Worm (Caenorhabditis elegans) whole organism, young adult: ENCODE results near the gene mrpl-28.

ENCODE experiments used
- B0336.3 ChIP-seq: fragments of 200-800 bp; sonication (Bioruptor generic); IDR thresholded peaks from 2 replicates; pipeline ENCODE4 v1.3.6; 2022; ENCODE audit warnings: missing genetic modification characterization, missing compliant biosample characterization
- C06A6.2 ChIP-seq: fragments of 200-800 bp; sonication (Bioruptor generic); conservative IDR thresholded peaks from 2 replicates; pipeline ENCODE4 v1.3.6; 2022; ENCODE audit warnings: missing genetic modification characterization, missing compliant biosample characterization
- F10E7.11 ChIP-seq: sonication (generic microtip); optimal IDR thresholded peaks from 2 replicates; lab custom pipeline; 2017; ENCODE audit warnings: mild to moderate bottlenecking, missing genetic modification characterization, moderate library complexity, missing compliant biosample characterization
- F39B2.1 ChIP-seq: fragments of 200-800 bp; sonication (Bioruptor generic); IDR thresholded peaks from 2 replicates; pipeline ENCODE4 v1.3.6; 2022; ENCODE audit warnings: missing genetic modification reagents, missing genetic modification characterization, missing compliant biosample characterization
- F57C9.4 ChIP-seq: sonication (generic microtip); optimal IDR thresholded peaks from 2 replicates; lab custom pipeline; 2017; ENCODE audit warnings: mild to moderate bottlenecking, missing genetic modification characterization, missing compliant biosample characterization
- T26A5.8 ChIP-seq: sonication (generic microtip); optimal IDR thresholded peaks from 2 replicates; lab custom pipeline; 2016; ENCODE audit warnings: missing genetic modification characterization, missing compliant biosample characterization
- Y79H2A.3 ChIP-seq: fragments of 200-800 bp; sonication (Bioruptor generic); conservative IDR thresholded peaks from 2 replicates; pipeline ENCODE4 v1.3.6; 2022; ENCODE audit warnings: missing genetic modification reagents, missing genetic modification characterization, missing compliant biosample characterization
- ZK185.1 ChIP-seq: sonication (generic microtip); optimal IDR thresholded peaks from 2 replicates; lab custom pipeline; 2016; ENCODE audit warnings: mild to moderate bottlenecking, missing genetic modification characterization, missing compliant biosample characterization; ENCODE audit not compliant: poor library complexity, severe bottlenecking
- athp-1 ChIP-seq: sonication (generic microtip); optimal IDR thresholded peaks from 2 replicates; lab custom pipeline; 2017; ENCODE audit warnings: mild to moderate bottlenecking, missing genetic modification characterization, missing compliant biosample characterization
- attf-5 ChIP-seq: fragments of 200-800 bp; sonication (Bioruptor generic); optimal IDR thresholded peaks from 2 replicates; lab custom pipeline; 2018; ENCODE audit warnings: mild to moderate bottlenecking, missing genetic modification characterization, missing compliant biosample characterization
- attf-6 ChIP-seq: fragments of 200-800 bp; sonication (Bioruptor generic); IDR thresholded peaks from 2 replicates; pipeline ENCODE4 v1.3.6; 2022; ENCODE audit warnings: missing genetic modification reagents, missing genetic modification characterization, missing compliant biosample characterization
- bed-1 ChIP-seq: fragments of 200-800 bp; sonication (Bioruptor generic); IDR thresholded peaks from 2 replicates; pipeline ENCODE4 v1.3.6; 2022; ENCODE audit warnings: missing genetic modification reagents, missing genetic modification characterization, missing compliant biosample characterization
- ccch-3 ChIP-seq: fragments of 200-800 bp; sonication (Bioruptor generic); optimal IDR thresholded peaks from 2 replicates; lab custom pipeline; 2018; ENCODE audit warnings: mild to moderate bottlenecking, missing genetic modification characterization, missing compliant biosample characterization
- cebp-1 ChIP-seq, 2 experiments: fragments of 200-800 bp in 1 of 2; sonication (Bioruptor generic) in 1 of 2; sonication (generic microtip) in 1 of 2; IDR thresholded peaks in 1 of 2; optimal IDR thresholded peaks in 1 of 2; 2 replicates each; pipeline versions ENCODE4 v1.3.6 to Lab custom; 2017 to 2022; ENCODE audit warnings: missing compliant biosample characterization in 2 of 2, missing genetic modification characterization in 2 of 2, mild to moderate bottlenecking in 1 of 2, missing genetic modification reagents in 1 of 2, moderate library complexity in 1 of 2
- ceh-27 ChIP-seq: fragments of 200-800 bp; sonication (Bioruptor generic); optimal IDR thresholded peaks from 2 replicates; lab custom pipeline; 2018; ENCODE audit warnings: mild to moderate bottlenecking, missing genetic modification characterization, moderate library complexity, missing compliant biosample characterization
- dpff-1 ChIP-seq: sonication (generic microtip); optimal IDR thresholded peaks from 2 replicates; lab custom pipeline; 2017; ENCODE audit warnings: mild to moderate bottlenecking, missing genetic modification characterization, missing compliant biosample characterization
- dpl-1 ChIP-seq: fragments of 150-350 bp; optimal IDR thresholded peaks from 2 replicates; lab custom pipeline; 2014; ENCODE audit warnings: missing biosample characterization, missing genetic modification reagents, missing genetic modification characterization
- egrh-3 ChIP-seq: fragments of 200-800 bp; sonication (Bioruptor generic); IDR thresholded peaks from 2 replicates; pipeline ENCODE4 v1.3.6; 2022; ENCODE audit warnings: missing genetic modification reagents, missing genetic modification characterization, missing compliant biosample characterization
- hlh-12 ChIP-seq: sonication (generic microtip); optimal IDR thresholded peaks from 2 replicates; lab custom pipeline; 2016; ENCODE audit warnings: missing genetic modification characterization, missing compliant biosample characterization
- hlh-26 ChIP-seq: fragments of 200-800 bp; sonication (Bioruptor generic); conservative IDR thresholded peaks from 2 replicates; pipeline ENCODE4 v1.3.6; 2022; ENCODE audit warnings: missing genetic modification reagents, missing genetic modification characterization, missing compliant biosample characterization
- hmg-1.2 ChIP-seq: fragments of 200-800 bp; sonication (Bioruptor generic); IDR thresholded peaks from 2 replicates; pipeline ENCODE4 v1.3.6; 2022; ENCODE audit warnings: missing genetic modification reagents, missing genetic modification characterization, missing compliant biosample characterization
- hrde-1 ChIP-seq: sonication (generic microtip); optimal IDR thresholded peaks from 2 replicates; lab custom pipeline; 2016; ENCODE audit warnings: missing genetic modification characterization, mild to moderate bottlenecking, missing compliant biosample characterization, moderate library complexity, missing genotype, missing genetic modification reagents, borderline replicate concordance
- let-607 ChIP-seq, 2 experiments: fragments of 200-800 bp in 1 of 2; sonication (Bioruptor generic) in 1 of 2; sonication (generic microtip) in 1 of 2; optimal IDR thresholded peaks; 2 replicates each; lab custom pipeline; 2016 to 2018; ENCODE audit warnings: mild to moderate bottlenecking in 2 of 2, missing compliant biosample characterization in 2 of 2, missing genetic modification characterization in 2 of 2, moderate library complexity in 2 of 2, missing genotype in 1 of 2
- lin-35 ChIP-seq, 3 experiments: fragments of 150-350 bp in 2 of 3; sonication (generic microtip) in 1 of 3; optimal IDR thresholded peaks; 2 replicates each; lab custom pipeline; 2014 to 2018; ENCODE audit warnings: missing biosample characterization in 3 of 3, missing genetic modification characterization in 3 of 3, missing genetic modification reagents in 3 of 3
- lin-40 ChIP-seq: sonication (generic microtip); optimal IDR thresholded peaks from 2 replicates; lab custom pipeline; 2016; ENCODE audit warnings: missing genetic modification characterization, mild to moderate bottlenecking, missing compliant biosample characterization, missing genotype, missing genetic modification reagents
- mel-28 ChIP-seq: sonication (generic microtip); optimal IDR thresholded peaks from 2 replicates; lab custom pipeline; 2016; ENCODE audit warnings: borderline replicate concordance, mild to moderate bottlenecking, missing genetic modification characterization, missing compliant biosample characterization
- mes-4 ChIP-seq: sonication (generic microtip); optimal IDR thresholded peaks from 2 replicates; lab custom pipeline; 2016; ENCODE audit warnings: missing genotype, missing genetic modification characterization, missing compliant biosample characterization
- mxl-1 ChIP-seq: sonication (generic microtip); optimal IDR thresholded peaks from 2 replicates; lab custom pipeline; 2016; ENCODE audit warnings: missing genetic modification characterization, missing compliant biosample characterization
- nfya-2 ChIP-seq: fragments of 200-800 bp; sonication (Bioruptor generic); IDR thresholded peaks from 2 replicates; pipeline ENCODE4 v1.3.6; 2022; ENCODE audit warnings: missing genetic modification reagents, missing genetic modification characterization, missing compliant biosample characterization
- nfyb-1 ChIP-seq: fragments of 200-800 bp; sonication (Bioruptor generic); IDR thresholded peaks from 2 replicates; pipeline ENCODE4 v1.3.6; 2022; ENCODE audit warnings: missing genetic modification reagents, missing genetic modification characterization, missing compliant biosample characterization
- nhr-27 ChIP-seq: fragments of 200-800 bp; sonication (Bioruptor generic); optimal IDR thresholded peaks from 2 replicates; lab custom pipeline; 2018; ENCODE audit warnings: mild to moderate bottlenecking, missing genetic modification characterization, moderate library complexity, missing compliant biosample characterization
- nhr-80 ChIP-seq: sonication (generic microtip); optimal IDR thresholded peaks from 2 replicates; lab custom pipeline; 2016; ENCODE audit warnings: missing genetic modification characterization, missing compliant biosample characterization
- pbrm-1 ChIP-seq: fragments of 200-800 bp; sonication (Bioruptor generic); IDR thresholded peaks from 2 replicates; pipeline ENCODE4 v1.3.6; 2022; ENCODE audit warnings: missing genetic modification reagents, missing genetic modification characterization, missing compliant biosample characterization
- sea-2 ChIP-seq: fragments of 200-800 bp; sonication (Bioruptor generic); IDR thresholded peaks from 2 replicates; pipeline ENCODE4 v1.3.6; 2022; ENCODE audit warnings: missing genetic modification characterization, missing compliant biosample characterization
- snpc-1.1 ChIP-seq: sonication (generic microtip); optimal IDR thresholded peaks from 2 replicates; lab custom pipeline; 2017; ENCODE audit warnings: missing genetic modification characterization, mild to moderate bottlenecking, missing compliant biosample characterization, antibody characterized with exemption, moderate library complexity, missing genotype, missing genetic modification reagents; ENCODE audit not compliant: insufficient read depth
- snpc-3.4 ChIP-seq: sonication (generic microtip); optimal IDR thresholded peaks from 2 replicates; lab custom pipeline; 2017; ENCODE audit warnings: missing genetic modification characterization, mild to moderate bottlenecking, missing compliant biosample characterization, antibody characterized with exemption, moderate library complexity, missing genotype, missing genetic modification reagents

Gene mrpl-28

DNA sequence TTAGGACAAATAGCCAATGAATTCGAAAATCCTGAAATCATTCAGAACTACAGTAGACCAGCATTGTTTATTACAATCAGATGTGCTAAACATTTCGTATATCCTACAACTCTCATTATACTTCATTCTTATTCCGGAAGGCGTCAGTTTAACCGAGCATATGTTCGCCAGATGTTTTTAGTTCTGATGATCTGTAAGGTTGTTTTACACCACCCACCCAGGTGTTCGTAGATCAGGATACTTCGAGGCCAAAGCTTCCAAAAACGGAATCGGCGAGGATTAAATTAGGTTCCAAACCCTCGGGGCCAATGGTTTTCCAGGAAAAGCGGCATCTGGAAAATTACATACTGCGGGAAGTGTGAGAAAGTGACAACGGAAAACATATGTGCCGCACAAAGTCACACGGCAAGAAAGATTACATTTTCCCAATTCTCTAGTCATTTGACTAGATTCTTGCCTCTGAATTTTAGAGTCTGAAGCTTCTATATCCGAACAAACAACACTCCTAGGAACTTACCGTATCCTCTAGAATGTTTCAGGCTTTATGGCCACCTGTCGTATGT is 4.8 kb upstream of the mrpl-28 start:
- TF ChIP-seq lin-35 (GFP tag; optimal IDR thresholded peaks at IDR 0.05; lab: Kevin White, UChicago) (no peak), bed-1 (GFP tag; lab: Robert Waterston, UW) (no peak), sea-2 (GFP tag; lab: Robert Waterston, UW) (no peak), F57C9.4 (no peak), F39B2.1 (GFP tag; lab: Robert Waterston, UW) (no peak), dpff-1 (tag; lab: Kevin White, UChicago) (no peak), mel-28 (no peak), egrh-3 (GFP tag; lab: Robert Waterston, UW) (no peak), snpc-1.1 (no peak), hrde-1 (tag; lab: Kevin White, UChicago) (no peak), hlh-26 (GFP tag; lab: Robert Waterston, UW) (no peak), ceh-27 (GFP tag; lab: Kevin White, UChicago) (no peak), athp-1 (tag; lab: Kevin White, UChicago) (no peak), Y79H2A.3 (GFP tag; lab: Robert Waterston, UW) (no peak), nfya-2 (GFP tag; lab: Robert Waterston, UW) (no peak), nfyb-1 (GFP tag; lab: Robert Waterston, UW) (no peak)

- no peak for TF ChIP-seq dpl-1 (GFP tag; lab: Kevin White, UChicago)
- no peak for TF ChIP-seq Y79H2A.3 (GFP tag; lab: Robert Waterston, UW)
- no peak for TF ChIP-seq C06A6.2 (GFP tag; lab: Robert Waterston, UW)
- no peak for TF ChIP-seq ZK185.1 (tag; lab: Kevin White, UChicago)
- TF ChIP-seq attf-5 (GFP tag; lab: Kevin White, UChicago) = peak; percentile 37
- no peak for TF ChIP-seq hlh-12 (tag; lab: Kevin White, UChicago)
- peak; percentile 44 for TF ChIP-seq nhr-80 (tag; lab: Kevin White, UChicago)
- no peak for TF ChIP-seq let-607 (tag; optimal IDR thresholded peaks at IDR 0.05; lab: Kevin White, UChicago)
- no peak for TF ChIP-seq F10E7.11
- TF ChIP-seq lin-40 (tag; lab: Kevin White, UChicago) = peak; percentile 6
- no peak for TF ChIP-seq ccch-3 (GFP tag; lab: Kevin White, UChicago)
- no peak for TF ChIP-seq B0336.3
- no peak for TF ChIP-seq cebp-1 (GFP tag; IDR thresholded peaks at IDR 0.05; lab: Robert Waterston, UW)
- peak; percentile 16 for TF ChIP-seq cebp-1 (tag; optimal IDR thresholded peaks at IDR 0.05; lab: Kevin White, UChicago)
- no peak for TF ChIP-seq T26A5.8 (tag; lab: Kevin White, UChicago)
- TF ChIP-seq snpc-3.4 (tag; lab: Kevin White, UChicago) = no peak
- no peak for TF ChIP-seq mxl-1 (tag; lab: Kevin White, UChicago)
- no peak for TF ChIP-seq attf-6 (GFP tag; lab: Robert Waterston, UW)
- no peak for TF ChIP-seq pbrm-1 (GFP tag; lab: Robert Waterston, UW)
- TF ChIP-seq ceh-27 (GFP tag; lab: Kevin White, UChicago) = peak; percentile 13
- TF ChIP-seq nhr-27 (tag; lab: Kevin White, UChicago) = no peak
- peak; percentile 61; the same call in 1 of the 2 replicates for TF ChIP-seq hmg-1.2 (GFP tag; lab: Robert Waterston, UW)
- TF ChIP-seq mes-4 (tag; lab: Kevin White, UChicago) = no peak
These were observed 3.6 kb upstream of the mrpl-28 start for ce11 chrII:159294-159922.
